Worm (Caenorhabditis elegans): ENCODE results near the gene C17H12.2.

ce11 chrIV:6747083-6747482, 43.2 kb downstream of the C17H12.2 start:
- TF ChIP-seq lin-29 (GFP tag; IDR thresholded peaks at IDR 0.05) (no peak), jun-1 (tag; optimal IDR thresholded peaks at IDR 0.05) (no peak), fos-1 (tag; optimal IDR thresholded peaks at IDR 0.05) (no peak), snpc-1.2 (GFP tag; IDR thresholded peaks at IDR 0.05) (0 out of 2 replicates have a peak, but pooled peaks have one; percentile 6)
